Fruit fly (Drosophila melanogaster): ENCODE results near the gene chas.
A peak's percentile ranks its signal among the peaks of the same experiment; 100 is the strongest.

- TF ChIP-seq CG4707 (GFP tag; optimal IDR thresholded peaks at IDR 0.05) (no peak), z (GFP tag; IDR thresholded peaks at IDR 0.05) (no peak), vvl (GFP tag; IDR thresholded peaks at IDR 0.05) (no peak), tll (GFP tag; optimal IDR thresholded peaks at IDR 0.05) (peak in 1 of 2 experiments; percentile 54), br (optimal IDR thresholded peaks at IDR 0.05) (no peak), gro (GFP tag; optimal IDR thresholded peaks at IDR 0.05) (no peak), da (GFP tag; optimal IDR thresholded peaks at IDR 0.05) (no peak)
Measured at dm6 chrX:17711916-17712315, 13.4 kb upstream of the chas start.

All from whole organism, embryonic.